Worm (Caenorhabditis elegans) whole organism, late embryonic: Measurements from ENCODE around the gene ZK813.6.

Source experiments
- F13H6.1 ChIP-seq: sonication (generic microtip); optimal IDR thresholded peaks from 2 replicates; lab custom pipeline; 2016; ENCODE audit warnings: missing genetic modification characterization, missing compliant biosample characterization
- ceh-30 ChIP-seq: fragments of 150-350 bp; optimal IDR thresholded peaks from 2 replicates; lab custom pipeline; 2014; ENCODE audit warnings: missing biosample characterization, missing genetic modification characterization
- dve-1 ChIP-seq: sonication (generic microtip); optimal IDR thresholded peaks from 2 replicates; lab custom pipeline; 2017; ENCODE audit warnings: antibody characterized with exemption, mild to moderate bottlenecking, missing genetic modification characterization, missing compliant biosample characterization
- elt-2 ChIP-seq: sonication (generic microtip); optimal IDR thresholded peaks from 2 replicates; lab custom pipeline; 2016; ENCODE audit warnings: missing genetic modification reagents, missing genetic modification characterization, missing compliant biosample characterization
- hlh-15 ChIP-seq: sonication (generic microtip); optimal IDR thresholded peaks from 2 replicates; lab custom pipeline; 2016; ENCODE audit warnings: missing genetic modification characterization, missing compliant biosample characterization
- nhr-11 ChIP-seq: fragments of 150-350 bp; optimal IDR thresholded peaks from 2 replicates; lab custom pipeline; 2014; ENCODE audit warnings: missing biosample characterization, missing genetic modification characterization
- npax-4 ChIP-seq: sonication (generic microtip); optimal IDR thresholded peaks from 2 replicates; lab custom pipeline; 2016; ENCODE audit warnings: missing genetic modification characterization, missing compliant biosample characterization
- odd-2 ChIP-seq: sonication (generic microtip); optimal IDR thresholded peaks from 2 replicates; lab custom pipeline; 2017; ENCODE audit warnings: antibody characterized with exemption, mild to moderate bottlenecking, missing genetic modification characterization, missing compliant biosample characterization
- pag-3 ChIP-seq: sonication (generic microtip); optimal IDR thresholded peaks from 2 replicates; lab custom pipeline; 2016; ENCODE audit warnings: missing compliant biosample characterization, missing genetic modification characterization, borderline replicate concordance
- pat-9 ChIP-seq: fragments of 200-800 bp; sonication (Bioruptor generic); optimal IDR thresholded peaks from 2 replicates; lab custom pipeline; 2018; ENCODE audit warnings: mild to moderate bottlenecking, missing genetic modification characterization, moderate library complexity, missing compliant biosample characterization

- TF ChIP-seq odd-2 (tag; lab: Kevin White, UChicago) (no peak), dve-1 (tag; lab: Kevin White, UChicago) (no peak), pag-3 (tag; lab: Kevin White, UChicago) (no peak), ceh-30 (tag; lab: Kevin White, UChicago) (no peak), F13H6.1 (tag; lab: Kevin White, UChicago) (no peak), pat-9 (tag; lab: Kevin White, UChicago) (no peak), elt-2 (tag; lab: Kevin White, UChicago) (no peak), nhr-11 (no peak), hlh-15 (tag; lab: Kevin White, UChicago) (no peak), npax-4 (tag; lab: Kevin White, UChicago) (no peak)
These were observed 21.4 kb downstream of the ZK813.6 start, which contains the start of gene ZK813.1 for ce11 chrX:3446011-3446410.
